Worm (Caenorhabditis elegans): Measurements from ENCODE around the gene F13D12.5.

DNA sequence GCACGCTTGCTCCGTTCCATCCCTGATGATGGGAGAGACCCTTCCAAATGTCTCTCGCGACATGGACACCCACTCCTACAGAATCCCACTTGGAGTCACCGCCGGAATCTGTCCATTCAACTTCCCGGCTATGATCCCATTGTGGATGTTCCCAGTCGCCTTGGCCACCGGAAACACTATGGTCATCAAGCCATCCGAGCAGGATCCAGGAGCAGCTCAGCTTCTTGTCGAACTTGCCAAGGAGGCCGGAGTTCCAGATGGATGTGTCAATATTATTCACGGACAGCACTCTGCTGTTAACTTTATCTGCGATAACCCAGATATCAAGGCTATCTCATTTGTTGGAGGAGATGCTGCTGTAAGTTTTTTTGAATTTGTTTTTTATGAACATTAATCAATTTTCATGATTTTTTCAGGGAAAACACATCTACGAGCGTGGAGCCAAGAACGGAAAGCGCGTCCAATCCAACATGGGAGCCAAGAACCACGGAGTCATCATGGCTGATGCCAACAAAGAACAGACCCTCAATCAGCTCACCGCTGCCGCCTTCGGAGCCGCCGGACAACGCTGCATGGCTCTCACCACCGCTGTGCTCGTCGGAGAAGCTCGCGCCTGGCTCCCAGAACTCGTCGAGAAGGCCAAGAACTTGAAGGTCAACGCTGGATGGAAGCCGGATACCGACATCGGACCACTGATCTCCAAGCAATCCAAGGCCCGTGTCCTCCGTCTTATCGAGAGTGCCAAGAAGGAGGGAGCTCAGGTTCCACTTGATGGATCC lies 3.3 kb downstream of the F13D12.5 start:
- TF ChIP-seq elt-3 (tag; optimal IDR thresholded peaks at IDR 0.05) (no peak), skn-1 (tag; optimal IDR thresholded peaks at IDR 0.05) (no peak), snpc-4 (tag; optimal IDR thresholded peaks at IDR 0.05) (no peak), unc-39 (tag; optimal IDR thresholded peaks at IDR 0.05) (no peak), elt-1 (tag; optimal IDR thresholded peaks at IDR 0.05) (no peak)
